Fruit fly (Drosophila melanogaster) whole organism, embryonic: ENCODE data around the gene Spt6.

ENCODE experiments used
- CG10431 ChIP-seq: fragments of 200-800 bp; sonication (Bioruptor generic); optimal IDR thresholded peaks from 3 replicates; lab custom pipeline; 2018; ENCODE audit warnings: missing biosample characterization, mild to moderate bottlenecking, missing genetic modification characterization
- CG11085 ChIP-seq: fragments of 200-800 bp; sonication (Bioruptor generic); IDR thresholded peaks from 2 replicates; pipeline ENCODE4 v1.3.6; 2022; ENCODE audit warnings: missing biosample characterization, missing genetic modification characterization
- CG11504 ChIP-seq: fragments of 200-800 bp; sonication (Bioruptor generic); optimal IDR thresholded peaks from 3 replicates; lab custom pipeline; 2019; ENCODE audit warnings: missing biosample characterization, mild to moderate bottlenecking, missing genetic modification characterization, moderate library complexity
- CG12104 ChIP-seq: fragments of 200-800 bp; sonication (Bioruptor generic); optimal IDR thresholded peaks from 3 replicates; lab custom pipeline; 2016; ENCODE audit warnings: missing biosample characterization, missing genetic modification characterization
- CG1233 ChIP-seq: fragments of 200-800 bp; sonication (Bioruptor generic); optimal IDR thresholded peaks from 4 replicates; lab custom pipeline; 2018; ENCODE audit warnings: missing biosample characterization, mild to moderate bottlenecking, missing genetic modification characterization
- CG12659 ChIP-seq: fragments of 200-800 bp; sonication (Bioruptor generic); optimal IDR thresholded peaks from 3 replicates; lab custom pipeline; 2017; ENCODE audit warnings: mild to moderate bottlenecking, missing biosample characterization, missing genetic modification reagents, missing genetic modification characterization
- CG13123 ChIP-seq: fragments of 200-800 bp; sonication (Bioruptor generic); optimal IDR thresholded peaks from 2 replicates; lab custom pipeline; 2016; ENCODE audit warnings: missing biosample characterization, missing genetic modification characterization
- CG13424 ChIP-seq: fragments of 200-800 bp; sonication (Bioruptor generic); optimal IDR thresholded peaks from 2 replicates; lab custom pipeline; 2019; ENCODE audit warnings: missing biosample characterization, mild to moderate bottlenecking, missing genetic modification characterization, moderate library complexity
- CG14014 ChIP-seq: fragments of 200-800 bp; sonication (Bioruptor generic); IDR thresholded peaks from 2 replicates; pipeline ENCODE4 v1.3.6; 2022; ENCODE audit warnings: missing biosample characterization, missing genetic modification characterization
- CG15011 ChIP-seq: fragments of 200-800 bp; sonication (Bioruptor generic); optimal IDR thresholded peaks from 3 replicates; lab custom pipeline; 2018; ENCODE audit warnings: missing biosample characterization, mild to moderate bottlenecking, missing genetic modification characterization
- CG15269 ChIP-seq: fragments of 200-800 bp; sonication (Bioruptor generic); optimal IDR thresholded peaks from 2 replicates; lab custom pipeline; 2018; ENCODE audit warnings: missing biosample characterization, mild to moderate bottlenecking, missing genetic modification characterization, moderate library complexity
- CG17359 ChIP-seq: fragments of 200-800 bp; sonication (Bioruptor generic); optimal IDR thresholded peaks from 3 replicates; lab custom pipeline; 2018; ENCODE audit warnings: missing biosample characterization, mild to moderate bottlenecking, missing genetic modification characterization, moderate library complexity
- CG30020 ChIP-seq: fragments of 200-800 bp; optimal IDR thresholded peaks from 2 replicates; lab custom pipeline; 2019; ENCODE audit warnings: missing biosample characterization, mild to moderate bottlenecking, missing genetic modification characterization, moderate library complexity
- CG30431 ChIP-seq: fragments of 200-800 bp; sonication (Bioruptor generic); optimal IDR thresholded peaks from 2 replicates; lab custom pipeline; 2017; ENCODE audit warnings: missing biosample characterization, missing genetic modification characterization
- CG6683 ChIP-seq: fragments of 200-800 bp; sonication (Bioruptor generic); optimal IDR thresholded peaks from 2 replicates; lab custom pipeline; 2017; ENCODE audit warnings: missing biosample characterization, mild to moderate bottlenecking, missing genetic modification characterization, missing genetic modification reagents
- CG6689 ChIP-seq: fragments of 200-800 bp; sonication (Bioruptor generic); IDR thresholded peaks from 2 replicates; pipeline ENCODE4 v1.3.6; 2022; ENCODE audit warnings: missing biosample characterization, missing genetic modification characterization
- CG8765 ChIP-seq: fragments of 200-800 bp; sonication (Bioruptor generic); IDR thresholded peaks from 2 replicates; pipeline ENCODE4 v1.3.6; 2022; ENCODE audit warnings: missing biosample characterization, missing genetic modification characterization
- Dp ChIP-seq: fragments of 200-800 bp; sonication (Bioruptor generic); optimal IDR thresholded peaks from 2 replicates; lab custom pipeline; 2018; ENCODE audit warnings: missing biosample characterization, mild to moderate bottlenecking, missing genetic modification characterization, moderate library complexity
- Dref ChIP-seq: fragments of 200-800 bp; sonication (Bioruptor generic); IDR thresholded peaks from 2 replicates; pipeline ENCODE4 v1.3.6; 2022; ENCODE audit warnings: missing biosample characterization, missing genetic modification characterization
- Ets97D ChIP-seq: fragments of 200-800 bp; sonication (Bioruptor generic); optimal IDR thresholded peaks from 3 replicates; lab custom pipeline; 2016; ENCODE audit warnings: missing biosample characterization, missing genetic modification characterization
- H2.0 ChIP-seq: fragments of 200-800 bp; sonication (Bioruptor generic); IDR thresholded peaks from 2 replicates; pipeline ENCODE4 v1.3.6; 2022; ENCODE audit warnings: missing biosample characterization, missing genetic modification characterization
- HLH3B ChIP-seq: fragments of 200-800 bp; sonication (Bioruptor generic); IDR thresholded peaks from 2 replicates; pipeline ENCODE4 v1.3.6; 2022; ENCODE audit warnings: missing biosample characterization, missing genetic modification characterization
- HmgZ ChIP-seq: fragments of 200-800 bp; sonication (Bioruptor generic); optimal IDR thresholded peaks from 2 replicates; lab custom pipeline; 2018; ENCODE audit warnings: missing biosample characterization, mild to moderate bottlenecking, missing genetic modification characterization
- Med ChIP-seq: fragments of 200-800 bp; sonication (Bioruptor generic); peaks from one replicate; lab custom pipeline; 2016; ENCODE audit warnings: missing biosample characterization, missing genetic modification characterization, mild to moderate bottlenecking, inconsistent platforms, moderate library complexity
- Nf-YB ChIP-seq: fragments of 200-800 bp; sonication (Bioruptor generic); optimal IDR thresholded peaks from 3 replicates; lab custom pipeline; 2019; ENCODE audit warnings: missing biosample characterization, mild to moderate bottlenecking, missing genetic modification characterization, moderate library complexity
- Nf-YC ChIP-seq: fragments of 200-800 bp; optimal IDR thresholded peaks from 3 replicates; lab custom pipeline; 2019; ENCODE audit warnings: missing biosample characterization, mild to moderate bottlenecking, missing genetic modification characterization, moderate library complexity
- Ssrp ChIP-seq: fragments of 200-800 bp; sonication (Bioruptor generic); optimal IDR thresholded peaks from 2 replicates; lab custom pipeline; 2018; ENCODE audit warnings: missing biosample characterization, mild to moderate bottlenecking, missing genetic modification characterization, moderate library complexity
- YL-1 ChIP-seq: fragments of 200-800 bp; sonication (Bioruptor generic); optimal IDR thresholded peaks from 3 replicates; lab custom pipeline; 2017; ENCODE audit warnings: missing biosample characterization, mild to moderate bottlenecking, missing genetic modification characterization
- ac ChIP-seq: fragments of 200-800 bp; sonication (Bioruptor generic); optimal IDR thresholded peaks from 3 replicates; lab custom pipeline; 2017; ENCODE audit warnings: missing biosample characterization, mild to moderate bottlenecking, missing genetic modification characterization
- az2 ChIP-seq: fragments of 200-800 bp; sonication (Bioruptor generic); optimal IDR thresholded peaks from 3 replicates; lab custom pipeline; 2016; ENCODE audit warnings: missing biosample characterization, missing genetic modification characterization
- bowl ChIP-seq: fragments of 200-800 bp; sonication (Bioruptor generic); IDR thresholded peaks from 2 replicates; pipeline ENCODE4 v1.3.6; 2022; ENCODE audit warnings: missing biosample characterization, missing genetic modification characterization
- bsh ChIP-seq, 2 experiments: fragments of 200-800 bp; sonication (Bioruptor generic); optimal IDR thresholded peaks; 2 replicates each; lab custom pipeline; 2017 to 2018; ENCODE audit warnings: mild to moderate bottlenecking in 2 of 2, missing biosample characterization in 2 of 2, missing genetic modification characterization in 2 of 2, moderate library complexity in 1 of 2
- dan ChIP-seq: fragments of 200-800 bp; sonication (Bioruptor generic); IDR thresholded peaks from 2 replicates; pipeline ENCODE4 v1.3.6; 2022; ENCODE audit warnings: missing biosample characterization, missing genetic modification characterization
- danr ChIP-seq: fragments of 200-800 bp; sonication (Bioruptor generic); IDR thresholded peaks from 2 replicates; pipeline ENCODE4 v1.3.6; 2022; ENCODE audit warnings: missing biosample characterization, missing genetic modification characterization
- dpn ChIP-seq, 2 experiments: fragments of 200-800 bp; sonication (Bioruptor generic); optimal IDR thresholded peaks; 3 replicates each; lab custom pipeline; 2016; ENCODE audit warnings: missing biosample characterization in 2 of 2, missing genetic modification characterization in 2 of 2
- eve ChIP-seq, 2 experiments: fragments of >200 bp; optimal IDR thresholded peaks; 2 replicates each; lab custom pipeline; 2017; ENCODE audit warnings: missing biosample characterization in 2 of 2, missing genetic modification characterization in 2 of 2
- ftz-f1 ChIP-seq: fragments of 200-800 bp; sonication (Bioruptor generic); optimal IDR thresholded peaks from 2 replicates; lab custom pipeline; 2016; ENCODE audit warnings: missing biosample characterization, missing genetic modification characterization
- gfzf ChIP-seq: fragments of 200-800 bp; sonication (Bioruptor generic); optimal IDR thresholded peaks from 2 replicates; lab custom pipeline; 2016; ENCODE audit warnings: missing biosample characterization, mild to moderate bottlenecking, missing genetic modification characterization, moderate library complexity
- gt ChIP-seq: fragments of 200-800 bp; sonication (Bioruptor generic); IDR thresholded peaks from 2 replicates; pipeline ENCODE4 v1.3.6; 2022; ENCODE audit warnings: missing biosample characterization, missing genetic modification characterization
- her ChIP-seq: fragments of 200-800 bp; sonication (Bioruptor generic); optimal IDR thresholded peaks from 2 replicates; lab custom pipeline; 2016; ENCODE audit warnings: missing biosample characterization, missing genetic modification characterization
- hth ChIP-seq: fragments of >200 bp; optimal IDR thresholded peaks from 2 replicates; lab custom pipeline; 2017; ENCODE audit warnings: inconsistent platforms
- lilli ChIP-seq: fragments of 200-800 bp; sonication (Bioruptor generic); optimal IDR thresholded peaks from 3 replicates; lab custom pipeline; 2016; ENCODE audit warnings: missing biosample characterization, missing genetic modification characterization
- mam ChIP-seq: fragments of 200-800 bp; sonication (Bioruptor generic); optimal IDR thresholded peaks from 3 replicates; lab custom pipeline; 2016; ENCODE audit warnings: missing biosample characterization, missing genetic modification characterization
- onecut ChIP-seq: fragments of 200-800 bp; sonication (Bioruptor generic); IDR thresholded peaks from 2 replicates; pipeline ENCODE4 v1.3.6; 2022; ENCODE audit warnings: missing biosample characterization, missing genetic modification characterization
- ranshi ChIP-seq: fragments of 200-800 bp; sonication (Bioruptor generic); IDR thresholded peaks from 2 replicates; pipeline ENCODE4 v1.3.6; 2022; ENCODE audit warnings: missing biosample characterization, missing genetic modification characterization
- repo ChIP-seq: fragments of 200-800 bp; sonication (Bioruptor generic); optimal IDR thresholded peaks from 2 replicates; lab custom pipeline; 2016; ENCODE audit warnings: missing biosample characterization, missing genetic modification characterization
- salm ChIP-seq: fragments of 200-800 bp; sonication (Bioruptor generic); optimal IDR thresholded peaks from 2 replicates; lab custom pipeline; 2018; ENCODE audit warnings: missing biosample characterization, mild to moderate bottlenecking, missing genetic modification characterization
- seq ChIP-seq: fragments of 200-800 bp; sonication (Bioruptor generic); IDR thresholded peaks from 2 replicates; pipeline ENCODE4 v1.3.6; 2022; ENCODE audit warnings: missing biosample characterization, missing genetic modification characterization
- ssp ChIP-seq: fragments of 200-800 bp; sonication (Bioruptor generic); IDR thresholded peaks from 2 replicates; pipeline ENCODE4 v1.3.6; 2022; ENCODE audit warnings: missing biosample characterization, missing genetic modification characterization
- yki ChIP-seq: fragments of >200 bp; optimal IDR thresholded peaks from 3 replicates; lab custom pipeline; 2018
- zfh1 ChIP-seq: fragments of 200-800 bp; sonication (Bioruptor generic); IDR thresholded peaks from 3 replicates; pipeline ENCODE4 v1.3.6; 2022; ENCODE audit warnings: missing biosample characterization, missing genetic modification characterization

Gene Spt6

dm6 chrX:6316858-6317474 is 49.4 kb downstream of the Spt6 start (continued):
- TF ChIP-seq ftz-f1 (GFP tag; lab: Kevin White, UChicago) (no peak), Ets97D (GFP tag; lab: Kevin White, UChicago) (no peak), eve (GFP tag; optimal IDR thresholded peaks at IDR 0.05; lab: Kevin White, UChicago) (no peak), dan (GFP tag; lab: Robert Waterston, UW) (no peak), CG11504 (peak; percentile 73), seq (GFP tag; lab: Robert Waterston, UW) (peak; percentile 69), hth (lab: Kevin White, UChicago) (no peak), CG1233 (GFP tag; lab: Kevin White, UChicago) (peak; percentile 61), her (GFP tag; lab: Kevin White, UChicago) (peak; percentile 21), bowl (GFP tag; lab: Robert Waterston, UW) (peak; percentile 53; the same call in 1 of the 2 replicates), HmgZ (peak; percentile 36), YL-1 (GFP tag; lab: Kevin White, UChicago) (no peak), CG30020 (tag; lab: Kevin White, UChicago) (no peak), ac (GFP tag; lab: Kevin White, UChicago) (no peak), CG8765 (GFP tag; lab: Robert Waterston, UW) (no peak), Nf-YB (no peak), CG15011 (GFP tag; lab: Kevin White, UChicago) (peak; percentile 50), mam (GFP tag; lab: Kevin White, UChicago) (peak; percentile 31), yki (lab: Kevin White, UChicago) (no peak), Ssrp (tag; lab: Kevin White, UChicago) (no peak), CG13424 (tag; lab: Kevin White, UChicago) (peak; percentile 66), CG17359 (tag; lab: Kevin White, UChicago) (peak; percentile 62), ssp (GFP tag; lab: Robert Waterston, UW) (peak; percentile 41; the same call in 1 of the 2 replicates), CG13123 (GFP tag; lab: Kevin White, UChicago) (no peak), CG6689 (peak; percentile 59), CG11085 (peak; percentile 50; the same call in 1 of the 2 replicates), Med (peak; percentile 90), danr (GFP tag; lab: Robert Waterston, UW) (peak; percentile 34; the same call in 1 of the 2 replicates), Dp (GFP tag; lab: Kevin White, UChicago) (no peak), gfzf (GFP tag; lab: Kevin White, UChicago) (no peak), HLH3B (GFP tag; lab: Robert Waterston, UW) (peak; percentile 74), CG6683 (GFP tag; lab: Kevin White, UChicago) (peak; percentile 57), repo (GFP tag; lab: Kevin White, UChicago) (peak; percentile 17), bsh (GFP tag; optimal IDR thresholded peaks at IDR 0.05; lab: Kevin White, UChicago) (peak in 1 of 2 experiments; percentile 49), zfh1 (GFP tag; lab: Robert Waterston, UW) (peak; percentile 64; the same call in 2 of the 3 replicates), CG12104 (peak; percentile 24), CG30431 (GFP tag; lab: Kevin White, UChicago) (no peak), onecut (peak; percentile 55), gt (0 out of 2 replicates have a peak, but pooled peaks have one; percentile 24), salm (tag; lab: Kevin White, UChicago) (no peak), Dref (GFP tag; lab: Robert Waterston, UW) (no peak), ranshi (peak; percentile 70), dpn (GFP tag; optimal IDR thresholded peaks at IDR 0.05; lab: Kevin White, UChicago) (peak; percentile 26 to 60), Nf-YC (tag; lab: Kevin White, UChicago) (peak; percentile 39), lilli (GFP tag; lab: Kevin White, UChicago) (peak; percentile 57), CG12659 (GFP tag; lab: Kevin White, UChicago) (peak; percentile 66), CG15269 (tag; lab: Kevin White, UChicago) (peak; percentile 78), CG10431 (GFP tag; lab: Kevin White, UChicago) (no peak), CG14014 (peak; percentile 78), H2.0 (GFP tag; lab: Robert Waterston, UW) (peak; percentile 33; the same call in 1 of the 2 replicates), az2 (GFP tag; lab: Kevin White, UChicago) (peak; percentile 40)
